Worm (Caenorhabditis elegans) whole organism, L3 larva: ENCODE measurements around the gene E02C12.6.

Experiments
- R02D3.7 ChIP-seq: fragments of 150-350 bp; optimal IDR thresholded peaks from 2 replicates; lab custom pipeline; 2014; ENCODE audit warnings: missing biosample characterization, missing genetic modification characterization
- aly-2 ChIP-seq: fragments of 150-350 bp; optimal IDR thresholded peaks from 2 replicates; lab custom pipeline; 2014; ENCODE audit warnings: missing biosample characterization, missing genetic modification characterization
- ama-1 ChIP-seq: fragments of 150-350 bp; optimal IDR thresholded peaks from 2 replicates; lab custom pipeline; 2018
- ceh-16 ChIP-seq: sonication (generic microtip); optimal IDR thresholded peaks from 2 replicates; lab custom pipeline; 2017; ENCODE audit warnings: missing biosample characterization, missing genetic modification characterization
- ceh-28 ChIP-seq: fragments of 150-350 bp; optimal IDR thresholded peaks from 2 replicates; lab custom pipeline; 2014; ENCODE audit warnings: missing biosample characterization, missing genetic modification reagents, missing genetic modification characterization
- ceh-9 ChIP-seq: sonication (generic microtip); optimal IDR thresholded peaks from 2 replicates; lab custom pipeline; 2018; ENCODE audit warnings: missing biosample characterization, missing genetic modification characterization
- daf-12 ChIP-seq: fragments of 150-350 bp; optimal IDR thresholded peaks from 2 replicates; lab custom pipeline; 2014; ENCODE audit warnings: missing biosample characterization, missing genetic modification reagents, missing genetic modification characterization
- egl-27 ChIP-seq: sonication (generic microtip); optimal IDR thresholded peaks from 4 replicates; lab custom pipeline; 2017; ENCODE audit warnings: missing biosample characterization, missing genetic modification reagents, missing genetic modification characterization
- egl-5 ChIP-seq: fragments of 150-350 bp; optimal IDR thresholded peaks from 2 replicates; lab custom pipeline; 2017; ENCODE audit warnings: missing biosample characterization, missing genetic modification reagents, missing genetic modification characterization, inconsistent platforms
- elt-1 ChIP-seq: fragments of 150-350 bp; optimal IDR thresholded peaks from 2 replicates; lab custom pipeline; 2014; ENCODE audit warnings: missing biosample characterization, missing genetic modification characterization
- elt-2 ChIP-seq: sonication (generic microtip); optimal IDR thresholded peaks from 2 replicates; lab custom pipeline; 2016; ENCODE audit warnings: missing genetic modification reagents, mild to moderate bottlenecking, missing genetic modification characterization, missing compliant biosample characterization
- elt-3 ChIP-seq, 3 experiments: fragments of 150-350 bp in 1 of 3; sonication (generic microtip) in 2 of 3; optimal IDR thresholded peaks; 2 replicates in 2 of 3; 4 replicates in 1 of 3; lab custom pipeline; 2014 to 2017; ENCODE audit warnings: missing biosample characterization in 3 of 3, missing genetic modification characterization in 3 of 3
- eor-1 ChIP-seq, 2 experiments: fragments of 150-350 bp; optimal IDR thresholded peaks; 2 replicates each; lab custom pipeline; 2014 to 2018; ENCODE audit warnings: missing biosample characterization in 2 of 2, missing genetic modification characterization in 2 of 2
- fkh-10 ChIP-seq: sonication (generic microtip); optimal IDR thresholded peaks from 2 replicates; lab custom pipeline; 2017; ENCODE audit warnings: missing biosample characterization, missing genetic modification reagents, missing genetic modification characterization
- fkh-2 ChIP-seq: fragments of 150-350 bp; optimal IDR thresholded peaks from 2 replicates; lab custom pipeline; 2014; ENCODE audit warnings: missing biosample characterization, missing genetic modification reagents, missing genetic modification characterization
- fos-1 ChIP-seq: fragments of 150-350 bp; optimal IDR thresholded peaks from 2 replicates; lab custom pipeline; 2014; ENCODE audit warnings: missing biosample characterization, missing genetic modification characterization
- hmg-11 ChIP-seq: sonication (generic microtip); optimal IDR thresholded peaks from 2 replicates; lab custom pipeline; 2016; ENCODE audit warnings: missing genetic modification characterization, missing compliant biosample characterization
- lin-15B ChIP-seq: fragments of 150-350 bp; optimal IDR thresholded peaks from 2 replicates; lab custom pipeline; 2014; ENCODE audit warnings: missing biosample characterization, missing genetic modification characterization
- lin-39 ChIP-seq: fragments of 150-350 bp; optimal IDR thresholded peaks from 2 replicates; lab custom pipeline; 2018; ENCODE audit warnings: missing biosample characterization, missing genetic modification reagents, missing genetic modification characterization
- lsy-12 ChIP-seq: sonication (generic microtip); optimal IDR thresholded peaks from 2 replicates; lab custom pipeline; 2016; ENCODE audit warnings: mild to moderate bottlenecking, missing genetic modification characterization, missing compliant biosample characterization
- mdl-1 ChIP-seq: fragments of 150-350 bp; optimal IDR thresholded peaks from 2 replicates; lab custom pipeline; 2014; ENCODE audit warnings: missing biosample characterization, missing genetic modification characterization
- nfya-1 ChIP-seq: sonication (generic microtip); optimal IDR thresholded peaks from 2 replicates; lab custom pipeline; 2017; ENCODE audit warnings: missing genetic modification characterization, mild to moderate bottlenecking, missing compliant biosample characterization, antibody characterized with exemption, moderate library complexity; ENCODE audit not compliant: insufficient read depth
- nhr-11 ChIP-seq: fragments of 150-350 bp; optimal IDR thresholded peaks from 2 replicates; lab custom pipeline; 2014; ENCODE audit warnings: missing biosample characterization, missing genetic modification characterization
- nhr-12 ChIP-seq: fragments of 150-350 bp; optimal IDR thresholded peaks from 2 replicates; lab custom pipeline; 2014; ENCODE audit warnings: missing biosample characterization, missing genetic modification characterization
- nhr-23 ChIP-seq: fragments of 150-350 bp; optimal IDR thresholded peaks from 2 replicates; lab custom pipeline; 2014; ENCODE audit warnings: missing biosample characterization, missing genetic modification reagents, missing genetic modification characterization
- nhr-237 ChIP-seq: fragments of 150-350 bp; optimal IDR thresholded peaks from 2 replicates; lab custom pipeline; 2014; ENCODE audit warnings: missing biosample characterization, missing genetic modification characterization
- nhr-25 ChIP-seq: sonication (generic microtip); optimal IDR thresholded peaks from 2 replicates; lab custom pipeline; 2017; ENCODE audit warnings: missing biosample characterization, missing genetic modification characterization
- nhr-43 ChIP-seq: sonication (generic microtip); optimal IDR thresholded peaks from 2 replicates; lab custom pipeline; 2016; ENCODE audit warnings: mild to moderate bottlenecking, missing genetic modification characterization, missing compliant biosample characterization; ENCODE audit not compliant: poor library complexity, severe bottlenecking
- nhr-67 ChIP-seq: fragments of 150-350 bp; optimal IDR thresholded peaks from 2 replicates; lab custom pipeline; 2014; ENCODE audit warnings: missing biosample characterization, missing genetic modification characterization
- nhr-76 ChIP-seq: fragments of 150-350 bp; sonication (generic microtip); optimal IDR thresholded peaks from 5 replicates; lab custom pipeline; 2014; ENCODE audit warnings: missing biosample characterization, missing genetic modification characterization
- pha-4 ChIP-seq: fragments of 150-350 bp; optimal IDR thresholded peaks from 2 replicates; lab custom pipeline; 2014; ENCODE audit warnings: missing biosample characterization, missing genetic modification reagents, missing genetic modification characterization
- pqm-1 ChIP-seq: fragments of 150-350 bp; optimal IDR thresholded peaks from 2 replicates; lab custom pipeline; 2017; ENCODE audit warnings: missing biosample characterization, missing genetic modification characterization, inconsistent platforms
- sea-2 ChIP-seq: fragments of 150-350 bp; sonication (generic microtip); optimal IDR thresholded peaks from 4 replicates; lab custom pipeline; 2014; ENCODE audit warnings: missing biosample characterization, missing genetic modification reagents, missing genetic modification characterization
- skn-1 ChIP-seq: fragments of 150-350 bp; optimal IDR thresholded peaks from 2 replicates; lab custom pipeline; 2014; ENCODE audit warnings: missing biosample characterization, missing genetic modification characterization
- snpc-4 ChIP-seq: fragments of 150-350 bp; optimal IDR thresholded peaks from 2 replicates; lab custom pipeline; 2014; ENCODE audit warnings: missing biosample characterization, missing genetic modification characterization
- unc-39 ChIP-seq: sonication (generic microtip); optimal IDR thresholded peaks from 4 replicates; lab custom pipeline; 2017; ENCODE audit warnings: missing biosample characterization, missing genetic modification characterization
- unc-62 ChIP-seq: fragments of 150-350 bp; sonication (generic microtip); optimal IDR thresholded peaks from 4 replicates; lab custom pipeline; 2014; ENCODE audit warnings: missing biosample characterization, missing genetic modification reagents, missing genetic modification characterization
- zag-1 ChIP-seq: fragments of 150-350 bp; optimal IDR thresholded peaks from 2 replicates; lab custom pipeline; 2014; ENCODE audit warnings: missing biosample characterization, missing genetic modification characterization

The E02C12.6 gene

ce11 chrV:9343629-9344624 is 27.0 kb downstream of the E02C12.6 start, which contains the start of gene tos-1 (continued):
- TF ChIP-seq pqm-1 (tag; lab: Kevin White, UChicago): peak; percentile 76
- TF ChIP-seq zag-1 (tag; lab: Kevin White, UChicago): peak; percentile 64
- peak; percentile 53 for TF ChIP-seq snpc-4 (tag; lab: Kevin White, UChicago)
- peak; percentile 99 for TF ChIP-seq lsy-12 (tag; lab: Kevin White, UChicago)
- peak; percentile 93 for TF ChIP-seq nhr-43 (tag; lab: Kevin White, UChicago)
- peak; percentile 95 for TF ChIP-seq ceh-28
- TF ChIP-seq nhr-12: no peak
- TF ChIP-seq mdl-1 (tag; lab: Kevin White, UChicago): peak; percentile 97
- TF ChIP-seq lin-39 (tag; lab: Kevin White, UChicago): peak; percentile 90
- peak; percentile 75 for TF ChIP-seq hmg-11 (tag; lab: Kevin White, UChicago)
- TF ChIP-seq daf-12 (tag; lab: Kevin White, UChicago): peak; percentile 60
- TF ChIP-seq aly-2 (tag; lab: Kevin White, UChicago): no peak
- TF ChIP-seq skn-1 (tag; lab: Kevin White, UChicago): peak; percentile 93

ce11 chrV:9342965-9343628 is 27.8 kb downstream of the E02C12.6 start:
- TF ChIP-seq skn-1 (tag; lab: Kevin White, UChicago): no peak
- TF ChIP-seq nhr-237 (tag; lab: Kevin White, UChicago): no peak
- no peak for TF ChIP-seq fkh-10 (GFP tag; lab: Kevin White, UChicago)
- no peak for TF ChIP-seq ceh-16
- no peak for TF ChIP-seq unc-39
- TF ChIP-seq eor-1 (tag; optimal IDR thresholded peaks at IDR 0.05; lab: Kevin White, UChicago): no peak
- no peak for TF ChIP-seq fos-1
- no peak for TF ChIP-seq egl-27 (tag; lab: Kevin White, UChicago)
- TF ChIP-seq sea-2: no peak
- TF ChIP-seq elt-2 (tag; lab: Kevin White, UChicago): no peak
- peak; percentile 25 for TF ChIP-seq nhr-43 (tag; lab: Kevin White, UChicago)
- TF ChIP-seq nhr-23 (tag; lab: Kevin White, UChicago): no peak
- no peak for TF ChIP-seq nhr-12
- TF ChIP-seq nhr-76: no peak
- TF ChIP-seq pha-4: peak; percentile 17
- TF ChIP-seq mdl-1 (tag; lab: Kevin White, UChicago): no peak
- TF ChIP-seq R02D3.7: no peak
- peak; percentile 42 for TF ChIP-seq ama-1 (lab: Kevin White, UChicago)
- TF ChIP-seq elt-1 (tag; lab: Kevin White, UChicago): no peak
- TF ChIP-seq ceh-9 (tag; lab: Kevin White, UChicago): no peak
- no peak for TF ChIP-seq pqm-1 (tag; lab: Kevin White, UChicago)
- no peak for TF ChIP-seq egl-5 (tag; lab: Kevin White, UChicago)
- no peak for TF ChIP-seq zag-1 (tag; lab: Kevin White, UChicago)
- no peak for TF ChIP-seq ceh-28
- no peak for TF ChIP-seq nhr-25
- peak; percentile 34 for TF ChIP-seq lin-39 (tag; lab: Kevin White, UChicago)
- no peak for TF ChIP-seq daf-12 (tag; lab: Kevin White, UChicago)
- TF ChIP-seq nhr-11 (tag; lab: Kevin White, UChicago): no peak

- TF ChIP-seq elt-2 (tag; lab: Kevin White, UChicago) (peak; percentile 3), sea-2 (no peak), fkh-10 (GFP tag; lab: Kevin White, UChicago) (no peak), elt-1 (tag; lab: Kevin White, UChicago) (no peak), nhr-43 (tag; lab: Kevin White, UChicago) (peak; percentile 28), nfya-1 (no peak), nhr-25 (peak; percentile 47)
- TF ChIP-seq, all 47 proteins: peak for 3
These were observed 30.6 kb downstream of the E02C12.6 start for ce11 chrV:9340318-9340717.

ce11 chrV:9338452-9338851 is 32.4 kb downstream of the E02C12.6 start:
- TF ChIP-seq lin-39 (tag; lab: Kevin White, UChicago) (no peak), unc-62 (no peak), egl-27 (tag; lab: Kevin White, UChicago) (no peak), nhr-43 (tag; lab: Kevin White, UChicago) (peak; percentile 75), pqm-1 (tag; lab: Kevin White, UChicago) (no peak), mdl-1 (tag; lab: Kevin White, UChicago) (no peak), zag-1 (tag; lab: Kevin White, UChicago) (no peak), aly-2 (tag; lab: Kevin White, UChicago) (no peak), nhr-11 (tag; lab: Kevin White, UChicago) (no peak), nhr-67 (tag; lab: Kevin White, UChicago) (no peak), sea-2 (no peak), lsy-12 (tag; lab: Kevin White, UChicago) (peak; percentile 78), nhr-23 (tag; lab: Kevin White, UChicago) (peak; percentile 49), hmg-11 (tag; lab: Kevin White, UChicago) (no peak), eor-1 (tag; optimal IDR thresholded peaks at IDR 0.05; lab: Kevin White, UChicago) (no peak), nhr-237 (tag; lab: Kevin White, UChicago) (no peak), elt-3 (tag; optimal IDR thresholded peaks at IDR 0.05; lab: Kevin White, UChicago) (no peak), lin-15B (no peak), ama-1 (lab: Kevin White, UChicago) (peak; percentile 99), nhr-25 (peak; percentile 45), fkh-2 (tag; lab: Kevin White, UChicago) (no peak), elt-2 (tag; lab: Kevin White, UChicago) (peak; percentile 43)
